Worm (Caenorhabditis elegans): ENCODE measurements around the gene F18A11.2.

DNA sequence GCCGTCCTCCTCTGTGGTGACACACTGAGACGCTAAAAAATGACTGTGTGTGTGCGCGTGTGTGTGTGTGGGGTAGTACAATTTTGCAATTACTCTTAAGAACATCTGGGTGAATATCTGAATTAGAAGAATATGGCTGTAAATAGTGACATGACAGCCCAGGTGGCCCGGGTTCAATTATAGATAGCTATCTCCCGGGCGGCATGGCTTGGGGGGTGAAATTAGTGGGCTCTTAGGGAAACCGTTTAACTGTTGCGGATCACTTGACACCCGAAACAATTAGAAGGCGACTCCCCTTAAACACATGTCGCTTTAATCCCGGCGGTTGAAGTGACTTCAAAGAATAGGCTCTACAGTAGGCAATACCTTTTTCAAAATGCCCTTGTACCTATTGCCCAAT, 41.3 kb upstream of the F18A11.2 start:
- TF ChIP-seq nhr-76 (tag; optimal IDR thresholded peaks at IDR 0.05) (no peak), nhr-41 (GFP tag; IDR thresholded peaks at IDR 0.05) (no peak), F49E8.2 (tag; optimal IDR thresholded peaks at IDR 0.05; ENCODE audit: borderline replicate concordance) (no peak), lin-13 (GFP tag; optimal IDR thresholded peaks at IDR 0.05) (no peak), lin-39 (tag; optimal IDR thresholded peaks at IDR 0.05) (no peak), lsy-2 (tag; optimal IDR thresholded peaks at IDR 0.05) (no peak), attf-4 (tag; optimal IDR thresholded peaks at IDR 0.05) (no peak)

All from whole organism, L4 larva.